Worm (Caenorhabditis elegans): ENCODE data around the gene T24H10.4.

- TF ChIP-seq F49E8.2 (tag; optimal IDR thresholded peaks at IDR 0.05; ENCODE audit: borderline replicate concordance) (no peak), R02D3.7 (tag; optimal IDR thresholded peaks at IDR 0.05) (no peak)
Measured at ce11 chrII:9125007-9125406, 15.7 kb downstream of the T24H10.4 start.

All from whole organism, L4 larva.